Fruit fly (Drosophila melanogaster) Kc167 (cell line): ENCODE results near the gene CG6700.

Source experiments
- Myc ChIP-seq: fragments of >200 bp; optimal IDR thresholded peaks from 2 replicates; lab custom pipeline; 2017; ENCODE audit warnings: missing external identifiers
- Sin3A ChIP-seq: fragments of >200 bp; optimal IDR thresholded peaks from 2 replicates; lab custom pipeline; 2018; ENCODE audit warnings: missing external identifiers
- psq ChIP-seq: fragments of >200 bp; optimal IDR thresholded peaks from 2 replicates; lab custom pipeline; 2017; ENCODE audit warnings: missing external identifiers

DNA sequence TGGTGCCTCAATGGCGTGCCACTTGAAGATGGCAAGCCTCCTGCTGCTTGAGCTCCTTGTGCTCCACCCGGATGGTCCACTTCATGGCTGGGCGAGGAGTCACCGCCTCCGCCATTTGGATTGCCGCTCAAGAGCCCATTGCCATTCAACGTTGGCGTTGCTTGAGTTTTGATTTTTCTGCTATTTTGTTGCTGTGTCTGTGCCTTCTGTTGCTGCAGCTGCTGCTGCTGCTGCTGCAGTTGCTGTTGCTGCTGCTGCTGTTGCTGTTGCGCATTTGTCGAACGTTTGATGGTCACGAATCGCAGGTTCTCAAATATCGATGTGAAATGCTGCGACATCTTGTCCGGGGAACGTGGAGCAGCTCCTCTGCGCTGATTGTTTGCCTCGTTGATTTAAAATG lies 10.8 kb downstream of the CG6700 start:
- TF ChIP-seq Sin3A (lab: Kevin White, UChicago) (no peak), Myc (no peak), psq (no peak)
